Fruit fly (Drosophila melanogaster) whole organism, embryonic: ENCODE results near the gene CG3632.

Experiments
- Bgb ChIP-seq: fragments of 200-800 bp; sonication (Bioruptor generic); IDR thresholded peaks from 2 replicates; pipeline ENCODE4 v1.3.6; 2022; ENCODE audit warnings: missing biosample characterization, missing genetic modification characterization; ENCODE audit not compliant: partially characterized antibody
- CG1024 ChIP-seq: fragments of 200-800 bp; sonication (Bioruptor generic); IDR thresholded peaks from 2 replicates; pipeline ENCODE4 v1.3.6; 2022; ENCODE audit warnings: missing biosample characterization, missing genetic modification characterization
- CG10267 ChIP-seq: fragments of 200-800 bp; sonication (Bioruptor generic); optimal IDR thresholded peaks from 2 replicates; lab custom pipeline; 2018; ENCODE audit warnings: missing biosample characterization, mild to moderate bottlenecking, missing genetic modification characterization, moderate library complexity
- CG10431 ChIP-seq: fragments of 200-800 bp; sonication (Bioruptor generic); optimal IDR thresholded peaks from 3 replicates; lab custom pipeline; 2018; ENCODE audit warnings: missing biosample characterization, mild to moderate bottlenecking, missing genetic modification characterization
- CG10565 ChIP-seq: fragments of 200-800 bp; sonication (Bioruptor generic); optimal IDR thresholded peaks from 3 replicates; lab custom pipeline; 2016; ENCODE audit warnings: missing biosample characterization, mild to moderate bottlenecking, missing genetic modification characterization
- CG11695 ChIP-seq: fragments of 200-800 bp; sonication (Bioruptor generic); IDR thresholded peaks from 3 replicates; pipeline ENCODE4 v1.3.6; 2022; ENCODE audit warnings: missing biosample characterization, missing genetic modification characterization
- CG12236 ChIP-seq: fragments of 200-800 bp; sonication (Bioruptor generic); optimal IDR thresholded peaks from 2 replicates; lab custom pipeline; 2016; ENCODE audit warnings: missing biosample characterization, missing genetic modification characterization
- CG1233 ChIP-seq: fragments of 200-800 bp; sonication (Bioruptor generic); optimal IDR thresholded peaks from 4 replicates; lab custom pipeline; 2018; ENCODE audit warnings: missing biosample characterization, mild to moderate bottlenecking, missing genetic modification characterization
- CG14965 ChIP-seq: fragments of 200-800 bp; sonication (Bioruptor generic); optimal IDR thresholded peaks from 2 replicates; lab custom pipeline; 2016; ENCODE audit warnings: missing biosample characterization, missing genetic modification characterization, borderline replicate concordance
- CG15514 ChIP-seq: fragments of 200-800 bp; sonication (Bioruptor generic); optimal IDR thresholded peaks from 3 replicates; lab custom pipeline; 2017; ENCODE audit warnings: missing biosample characterization, missing genetic modification characterization, mild to moderate bottlenecking, moderate library complexity, missing genetic modification reagents
- CG16813 ChIP-seq: fragments of 200-800 bp; sonication (Bioruptor generic); IDR thresholded peaks from 3 replicates; pipeline ENCODE4 v1.3.6; 2022; ENCODE audit warnings: missing biosample characterization, missing genetic modification characterization; ENCODE audit not compliant: partially characterized antibody
- CG17802 ChIP-seq: fragments of 200-800 bp; sonication (Bioruptor generic); optimal IDR thresholded peaks from 2 replicates; lab custom pipeline; 2018; ENCODE audit warnings: missing biosample characterization, mild to moderate bottlenecking, missing genetic modification characterization, moderate library complexity
- CG18262 ChIP-seq: fragments of 200-800 bp; optimal IDR thresholded peaks from 3 replicates; lab custom pipeline; 2019; ENCODE audit warnings: missing biosample characterization, mild to moderate bottlenecking, missing genetic modification characterization, moderate library complexity
- CG1832 ChIP-seq: fragments of 200-800 bp; sonication (Bioruptor generic); optimal IDR thresholded peaks from 2 replicates; lab custom pipeline; 2017; ENCODE audit warnings: missing biosample characterization, mild to moderate bottlenecking, missing genetic modification characterization, inconsistent platforms
- CG2116 ChIP-seq: fragments of 200-800 bp; sonication (Bioruptor generic); optimal IDR thresholded peaks from 3 replicates; lab custom pipeline; 2018; ENCODE audit warnings: missing biosample characterization, mild to moderate bottlenecking, missing genetic modification characterization
- CG2678 ChIP-seq: fragments of 200-800 bp; sonication (Bioruptor generic); optimal IDR thresholded peaks from 3 replicates; lab custom pipeline; 2019; ENCODE audit warnings: missing biosample characterization, mild to moderate bottlenecking, missing genetic modification characterization, moderate library complexity
- CG2712 ChIP-seq: fragments of 200-800 bp; optimal IDR thresholded peaks from 3 replicates; lab custom pipeline; 2019; ENCODE audit warnings: missing biosample characterization, mild to moderate bottlenecking, missing genetic modification characterization, moderate library complexity
- CG32767 ChIP-seq: fragments of 200-800 bp; sonication (Bioruptor generic); IDR thresholded peaks from 2 replicates; pipeline ENCODE4 v1.3.6; 2022; ENCODE audit warnings: missing biosample characterization, missing genetic modification characterization
- CG3995 ChIP-seq: fragments of 200-800 bp; sonication (Bioruptor generic); optimal IDR thresholded peaks from 3 replicates; lab custom pipeline; 2016; ENCODE audit warnings: missing biosample characterization, missing genetic modification characterization
- CG6254 ChIP-seq: fragments of 200-800 bp; sonication (Bioruptor generic); optimal IDR thresholded peaks from 3 replicates; lab custom pipeline; 2017; ENCODE audit warnings: mild to moderate bottlenecking, missing biosample characterization, missing genetic modification reagents, missing genetic modification characterization
- CG7963 ChIP-seq: fragments of 200-800 bp; sonication (Bioruptor generic); IDR thresholded peaks from 3 replicates; pipeline ENCODE4 v1.3.6; 2022; ENCODE audit warnings: missing biosample characterization, missing genetic modification characterization; ENCODE audit not compliant: partially characterized antibody
- CrebB ChIP-seq: fragments of 200-800 bp; sonication (Bioruptor generic); optimal IDR thresholded peaks from 3 replicates; lab custom pipeline; 2018; ENCODE audit warnings: missing biosample characterization, mild to moderate bottlenecking, missing genetic modification characterization
- Fer1 ChIP-seq: fragments of 200-800 bp; sonication (Bioruptor generic); optimal IDR thresholded peaks from 2 replicates; lab custom pipeline; 2017; ENCODE audit warnings: missing biosample characterization, mild to moderate bottlenecking, missing genetic modification characterization
- HLH4C ChIP-seq: fragments of 200-800 bp; sonication (Bioruptor generic); IDR thresholded peaks from 3 replicates; pipeline ENCODE4 v1.3.6; 2022; ENCODE audit warnings: missing biosample characterization, missing genetic modification characterization; ENCODE audit not compliant: partially characterized antibody
- Meics ChIP-seq: fragments of 200-800 bp; sonication (Bioruptor generic); optimal IDR thresholded peaks from 2 replicates; lab custom pipeline; 2017; ENCODE audit warnings: missing biosample characterization, mild to moderate bottlenecking, missing genetic modification characterization
- Myb ChIP-seq: fragments of 200-800 bp; sonication (Bioruptor generic); optimal IDR thresholded peaks from 2 replicates; lab custom pipeline; 2016; ENCODE audit warnings: missing biosample characterization, missing genetic modification characterization
- NFAT ChIP-seq: fragments of 200-800 bp; sonication (Bioruptor generic); IDR thresholded peaks from 2 replicates; pipeline ENCODE4 v1.3.6; 2022; ENCODE audit warnings: missing biosample characterization, missing genetic modification characterization
- Scr ChIP-seq: fragments of 200-800 bp; sonication (Bioruptor generic); IDR thresholded peaks from 2 replicates; pipeline ENCODE4 v1.3.6; 2022; ENCODE audit warnings: missing biosample characterization, missing genetic modification characterization; ENCODE audit not compliant: partially characterized antibody
- amos ChIP-seq: fragments of 200-800 bp; sonication (Bioruptor generic); IDR thresholded peaks from 2 replicates; pipeline ENCODE4 v1.3.6; 2022; ENCODE audit warnings: missing biosample characterization, missing genetic modification characterization; ENCODE audit not compliant: partially characterized antibody
- btn ChIP-seq: fragments of 200-800 bp; sonication (Bioruptor generic); optimal IDR thresholded peaks from 2 replicates; lab custom pipeline; 2016; ENCODE audit warnings: missing biosample characterization, missing genetic modification characterization
- chinmo ChIP-seq: fragments of 200-800 bp; sonication (Bioruptor generic); IDR thresholded peaks from 4 replicates; pipeline ENCODE4 v1.3.6; 2022; ENCODE audit warnings: missing biosample characterization, missing genetic modification characterization; ENCODE audit not compliant: partially characterized antibody
- en ChIP-seq: fragments of 200-800 bp; sonication (Bioruptor generic); optimal IDR thresholded peaks from 2 replicates; lab custom pipeline; 2016; ENCODE audit warnings: missing biosample characterization, missing genetic modification characterization
- gcm ChIP-seq: fragments of 200-800 bp; sonication (Bioruptor generic); optimal IDR thresholded peaks from 2 replicates; lab custom pipeline; 2019; ENCODE audit warnings: missing biosample characterization, mild to moderate bottlenecking, missing genetic modification characterization, moderate library complexity
- grn ChIP-seq: fragments of 200-800 bp; sonication (Bioruptor generic); optimal IDR thresholded peaks from 3 replicates; lab custom pipeline; 2017; ENCODE audit warnings: missing biosample characterization, missing genetic modification characterization
- hb ChIP-seq: fragments of 200-800 bp; sonication (Bioruptor generic); IDR thresholded peaks from 3 replicates; pipeline ENCODE4 v1.3.6; 2022; ENCODE audit warnings: missing biosample characterization, missing genetic modification characterization; ENCODE audit not compliant: partially characterized antibody
- ken ChIP-seq: fragments of 200-800 bp; sonication (Bioruptor generic); IDR thresholded peaks from 3 replicates; pipeline ENCODE4 v1.3.6; 2022; ENCODE audit warnings: missing biosample characterization, missing genetic modification characterization
- maf-S ChIP-seq: fragments of 200-800 bp; sonication (Bioruptor generic); optimal IDR thresholded peaks from 2 replicates; lab custom pipeline; 2016; ENCODE audit warnings: missing biosample characterization, missing genetic modification characterization
- otp ChIP-seq: fragments of 200-800 bp; sonication (Bioruptor generic); IDR thresholded peaks from 3 replicates; pipeline ENCODE4, ENCODE4 v1.3.6; 2022; ENCODE audit warnings: missing biosample characterization, missing genetic modification characterization
- pan ChIP-seq, 4 experiments: fragments of >200 bp in 3 of 4; fragments of 200-800 bp in 1 of 4; sonication (Bioruptor generic) in 1 of 4; optimal IDR thresholded peaks in 3 of 4; IDR thresholded peaks in 1 of 4; 2 replicates each; pipeline versions ENCODE4 v1.3.6 to Lab custom; 2017 to 2022; ENCODE audit warnings: missing biosample characterization in 2 of 4, missing genetic modification characterization in 2 of 4, mixed read lengths in 1 of 4
- pfk ChIP-seq: fragments of 200-800 bp; sonication (Bioruptor generic); optimal IDR thresholded peaks from 2 replicates; lab custom pipeline; 2018; ENCODE audit warnings: missing biosample characterization, mild to moderate bottlenecking, missing genetic modification characterization, moderate library complexity
- pnt ChIP-seq: fragments of 200-800 bp; sonication (Bioruptor generic); optimal IDR thresholded peaks from 3 replicates; lab custom pipeline; 2016; ENCODE audit warnings: missing biosample characterization, missing genetic modification characterization
- pzg ChIP-seq: fragments of 200-800 bp; sonication (Bioruptor generic); optimal IDR thresholded peaks from 3 replicates; lab custom pipeline; 2018; ENCODE audit warnings: missing biosample characterization, mild to moderate bottlenecking, missing genetic modification characterization, moderate library complexity
- row ChIP-seq: fragments of 200-800 bp; sonication (Bioruptor generic); IDR thresholded peaks from 3 replicates; pipeline ENCODE4 v1.3.6; 2022; ENCODE audit warnings: missing biosample characterization, missing genetic modification characterization
- slp2 ChIP-seq: fragments of 200-800 bp; sonication (Bioruptor generic); optimal IDR thresholded peaks from 2 replicates; lab custom pipeline; 2016; ENCODE audit warnings: missing biosample characterization, missing genetic modification characterization
- ssp ChIP-seq: fragments of 200-800 bp; sonication (Bioruptor generic); IDR thresholded peaks from 2 replicates; pipeline ENCODE4 v1.3.6; 2022; ENCODE audit warnings: missing biosample characterization, missing genetic modification characterization
- stwl ChIP-seq: fragments of 200-800 bp; sonication (Bioruptor generic); optimal IDR thresholded peaks from 3 replicates; lab custom pipeline; 2018; ENCODE audit warnings: missing biosample characterization, mild to moderate bottlenecking, missing genetic modification characterization, moderate library complexity
- tna ChIP-seq: fragments of 200-800 bp; sonication (Bioruptor generic); IDR thresholded peaks from 2 replicates; pipeline ENCODE4 v1.3.6; 2022; ENCODE audit warnings: missing biosample characterization, missing genetic modification characterization; ENCODE audit not compliant: partially characterized antibody
- zen2 ChIP-seq: fragments of 200-800 bp; sonication (Bioruptor generic); IDR thresholded peaks from 3 replicates; pipeline ENCODE4 v1.3.6; 2022; ENCODE audit warnings: missing biosample characterization, missing genetic modification characterization; ENCODE audit not compliant: partially characterized antibody

The CG3632 gene

dm6 chrX:16303636-16304035 is 7.2 kb downstream of the CG3632 start, which contains the start of gene CG3679 (continued):
- TF ChIP-seq row (GFP tag; lab: Robert Waterston, UW) (peak; percentile 60), pzg (GFP tag; lab: Kevin White, UChicago) (peak; percentile 38), CrebB (no peak), CG17802 (tag; lab: Kevin White, UChicago) (peak; percentile 34), ssp (GFP tag; lab: Robert Waterston, UW) (peak; percentile 95), CG10267 (tag; lab: Kevin White, UChicago) (peak; percentile 29), CG14965 (GFP tag; lab: Kevin White, UChicago) (no peak), CG1024 (GFP tag; lab: Robert Waterston, UW) (0 out of 2 replicates have a peak, but pooled peaks have one; percentile 31), pfk (GFP tag; lab: Kevin White, UChicago) (peak; percentile 21), CG15514 (GFP tag; lab: Kevin White, UChicago) (peak; percentile 63), slp2 (no peak), amos (GFP tag; lab: Robert Waterston, UW) (peak; percentile 73; the same call in 1 of the 2 replicates), CG2116 (GFP tag; lab: Kevin White, UChicago) (peak; percentile 75), en (no peak), HLH4C (GFP tag; lab: Robert Waterston, UW) (peak; percentile 78), CG32767 (0 out of 2 replicates have a peak, but pooled peaks have one; percentile 19), hb (GFP tag; lab: Robert Waterston, UW) (peak; percentile 55; the same call in 2 of the 3 replicates), CG3995 (GFP tag; lab: Kevin White, UChicago) (peak; percentile 92), Bgb (GFP tag; lab: Robert Waterston, UW) (peak; percentile 78), stwl (peak; percentile 28), CG16813 (peak; percentile 66), Scr (GFP tag; lab: Robert Waterston, UW) (peak; percentile 66), tna (GFP tag; lab: Robert Waterston, UW) (peak; percentile 61), chinmo (GFP tag; lab: Robert Waterston, UW) (0 out of 4 replicates have a peak, but pooled peaks have one; percentile 39), Myb (no peak), CG7963 (peak; percentile 70), CG2712 (peak; percentile 58)

DNA sequence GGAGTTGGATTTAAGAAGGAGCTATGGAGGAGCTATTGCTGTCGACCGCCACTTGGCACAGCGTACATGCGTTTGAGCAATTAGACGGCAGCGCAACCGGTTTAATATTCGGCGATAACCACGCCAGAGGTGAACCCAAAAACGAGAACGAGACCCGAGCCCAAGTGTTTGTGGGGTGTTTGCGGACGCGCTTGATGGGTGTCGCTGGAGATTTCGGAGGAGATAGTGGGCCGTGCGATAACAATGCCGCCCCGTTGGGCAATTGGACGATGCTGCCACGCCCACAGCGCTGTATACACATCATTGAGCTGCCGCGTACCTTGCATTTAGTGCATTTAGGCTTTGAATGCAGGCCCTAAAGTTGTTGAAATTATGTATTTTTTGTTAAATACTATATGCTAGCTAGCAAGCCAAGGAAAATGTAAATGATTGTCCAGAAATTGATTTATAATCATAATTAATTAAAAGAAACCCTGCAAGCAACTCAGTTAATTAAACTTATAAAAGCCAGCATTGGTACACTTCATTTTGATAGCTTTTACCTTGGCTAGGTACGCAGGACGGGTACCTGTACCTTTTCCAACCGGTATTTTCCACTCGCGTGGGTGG is 11.9 kb downstream of the CG3632 start, which contains the start of gene Had1:
TSS of gene Had1 (minus strand) at position 358 of the 609 bp plus-strand sequence.
- TF ChIP-seq zen2 (GFP tag; lab: Robert Waterston, UW), result no peak
- no peak for TF ChIP-seq CG10431 (GFP tag; lab: Kevin White, UChicago)
- no peak for TF ChIP-seq CG2678 (tag; lab: Kevin White, UChicago)
- no peak for TF ChIP-seq CG1832 (GFP tag; lab: Kevin White, UChicago)
- TF ChIP-seq CG12236 (GFP tag; lab: Kevin White, UChicago), result no peak
- no peak for TF ChIP-seq gcm
- TF ChIP-seq Fer1, result no peak
- TF ChIP-seq otp, result 0 out of 3 replicates have a peak, but pooled peaks have one; percentile 33
- TF ChIP-seq CG3995 (GFP tag; lab: Kevin White, UChicago), result no peak
- no peak for TF ChIP-seq Meics (GFP tag; lab: Kevin White, UChicago)
- no peak for TF ChIP-seq maf-S (GFP tag; lab: Kevin White, UChicago)
- TF ChIP-seq grn (GFP tag; lab: Kevin White, UChicago), result peak; percentile 95
- no peak for TF ChIP-seq pnt (GFP tag; lab: Kevin White, UChicago)
- TF ChIP-seq CG1233 (GFP tag; lab: Kevin White, UChicago), result no peak
- peak; percentile 57 for TF ChIP-seq CG18262 (tag; lab: Kevin White, UChicago)
- TF ChIP-seq NFAT (GFP tag; lab: Robert Waterston, UW), result no peak
- TF ChIP-seq CG6254 (GFP tag; lab: Kevin White, UChicago), result no peak
- TF ChIP-seq btn (GFP tag; lab: Kevin White, UChicago), result no peak
- TF ChIP-seq CG11695 (GFP tag; lab: Robert Waterston, UW), result no peak
- no peak for TF ChIP-seq CG10565
- no peak for TF ChIP-seq ken (GFP tag; lab: Robert Waterston, UW)
- no peak for TF ChIP-seq pan (optimal IDR thresholded peaks at IDR 0.05; lab: Kevin White, UChicago)
- peak in 1 of 2 experiments; percentile 16 for TF ChIP-seq pan (GFP tag; optimal IDR thresholded peaks at IDR 0.05 in 1 of 2, IDR thresholded peaks at IDR 0.05 in 1 of 2)
